Worm (Caenorhabditis elegans) whole organism, early embryonic: ENCODE measurements around the gene Y6E2A.1.
"Not testable (repeated sequence)": the region's sequence is repeated elsewhere in the genome, so short reads cannot be mapped to it uniquely, and the experiment has no call there.

ENCODE experiments used
- B0310.2 ChIP-seq: sonication (generic microtip); optimal IDR thresholded peaks from 2 replicates; lab custom pipeline; 2016; ENCODE audit warnings: mild to moderate bottlenecking, missing genetic modification characterization, missing compliant biosample characterization
- F13C5.2 ChIP-seq: sonication (generic microtip); optimal IDR thresholded peaks from 2 replicates; lab custom pipeline; 2017; ENCODE audit warnings: mild to moderate bottlenecking, missing genetic modification characterization, inconsistent platforms, missing compliant biosample characterization
- aly-1 ChIP-seq: sonication (generic microtip); optimal IDR thresholded peaks from 2 replicates; lab custom pipeline; 2016; ENCODE audit warnings: missing genetic modification characterization, missing compliant biosample characterization
- ama-1 ChIP-seq: fragments of 150-350 bp; optimal IDR thresholded peaks from 2 replicates; lab custom pipeline; 2014
- ceh-13 ChIP-seq: fragments of 200-800 bp; sonication (Bioruptor generic); optimal IDR thresholded peaks from 2 replicates; lab custom pipeline; 2018; ENCODE audit warnings: mild to moderate bottlenecking, missing genetic modification characterization, missing compliant biosample characterization
- ceh-36 ChIP-seq: sonication (generic microtip); optimal IDR thresholded peaks from 2 replicates; lab custom pipeline; 2016; ENCODE audit warnings: missing genetic modification characterization, inconsistent platforms, missing compliant biosample characterization
- ets-7 ChIP-seq: sonication (generic microtip); optimal IDR thresholded peaks from 2 replicates; lab custom pipeline; 2016; ENCODE audit warnings: missing genotype, missing genetic modification characterization, missing compliant biosample characterization
- flt-1 ChIP-seq: fragments of 200-800 bp; sonication (Bioruptor generic); IDR thresholded peaks from 2 replicates; pipeline ENCODE4 v1.3.6; 2022; ENCODE audit warnings: missing genetic modification characterization, missing compliant biosample characterization
- hmbx-1 ChIP-seq: sonication (generic microtip); optimal IDR thresholded peaks from 2 replicates; lab custom pipeline; 2016; ENCODE audit warnings: mild to moderate bottlenecking, missing genetic modification characterization, missing compliant biosample characterization
- hmg-4 ChIP-seq: fragments of 200-800 bp; sonication (Bioruptor generic); optimal IDR thresholded peaks from 2 replicates; lab custom pipeline; 2018; ENCODE audit warnings: mild to moderate bottlenecking, missing genetic modification characterization, missing compliant biosample characterization
- hnd-1 ChIP-seq: sonication (generic microtip); optimal IDR thresholded peaks from 2 replicates; lab custom pipeline; 2016; ENCODE audit warnings: missing genetic modification characterization, missing compliant biosample characterization
- pes-1 ChIP-seq: fragments of 200-800 bp; sonication (Bioruptor generic); IDR thresholded peaks from 2 replicates; pipeline ENCODE4 v1.3.6; 2022; ENCODE audit warnings: missing genetic modification reagents, missing genetic modification characterization, missing compliant biosample characterization
- scrt-1 ChIP-seq: fragments of 200-800 bp; sonication (Bioruptor generic); IDR thresholded peaks from 2 replicates; pipeline ENCODE4 v1.3.6; 2022; ENCODE audit warnings: missing genetic modification characterization, missing compliant biosample characterization
- tbx-11 ChIP-seq: fragments of 200-800 bp; sonication (Bioruptor generic); IDR thresholded peaks from 2 replicates; pipeline ENCODE4 v1.3.6; 2022; ENCODE audit warnings: missing genetic modification characterization, missing compliant biosample characterization
- tbx-37 ChIP-seq: fragments of 200-800 bp; sonication (Bioruptor generic); conservative IDR thresholded peaks from 2 replicates; pipeline ENCODE4 v1.3.6; 2022; ENCODE audit warnings: missing genetic modification reagents, missing genetic modification characterization, missing compliant biosample characterization
- tra-4 ChIP-seq: sonication (generic microtip); optimal IDR thresholded peaks from 2 replicates; lab custom pipeline; 2017; ENCODE audit warnings: missing genetic modification characterization, missing compliant biosample characterization

The Y6E2A.1 gene

DNA sequence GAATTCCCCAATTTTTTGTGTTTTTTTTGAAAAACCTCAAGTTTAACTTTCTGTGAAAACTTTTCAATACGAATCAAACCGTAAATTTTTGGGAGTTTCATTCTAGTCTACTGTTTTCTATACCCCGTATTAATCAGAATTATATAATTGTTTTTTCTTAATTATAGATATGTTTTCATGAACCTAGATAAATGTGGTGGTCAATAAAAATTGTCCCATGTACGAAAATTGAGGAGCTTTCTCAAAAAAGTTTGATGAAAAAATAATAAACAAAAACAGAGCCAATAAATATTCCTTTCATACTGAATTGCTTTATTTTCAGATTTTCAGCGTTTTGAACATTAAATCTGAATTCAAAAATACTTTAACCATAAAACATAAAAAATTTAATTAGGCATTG, at the start of gene Y6E2A.1:
TSS of gene Y6E2A.1 (minus strand) at position 101 of the 400 bp plus-strand sequence.
- no peak for TF ChIP-seq F13C5.2 (tag; lab: Kevin White, UChicago)
- TF ChIP-seq B0310.2 (tag; lab: Kevin White, UChicago), result no peak
- TF ChIP-seq hmg-4 (GFP tag; lab: Kevin White, UChicago), result no peak
- TF ChIP-seq tbx-11 (GFP tag; lab: Robert Waterston, UW), result no peak
- no peak for TF ChIP-seq hmbx-1 (tag; lab: Kevin White, UChicago)
- no peak for TF ChIP-seq flt-1 (GFP tag; lab: Robert Waterston, UW)
- TF ChIP-seq tbx-37, result no peak
- TF ChIP-seq ets-7 (tag; lab: Kevin White, UChicago), result no peak
- TF ChIP-seq hnd-1 (tag; lab: Kevin White, UChicago), result no peak
- no peak for TF ChIP-seq pes-1 (GFP tag; lab: Robert Waterston, UW)
- no peak for TF ChIP-seq aly-1 (tag; lab: Kevin White, UChicago)
- no peak for TF ChIP-seq ceh-13 (GFP tag; lab: Kevin White, UChicago)
- TF ChIP-seq scrt-1 (GFP tag; lab: Robert Waterston, UW), result no peak
- no peak for TF ChIP-seq ceh-36 (tag; lab: Kevin White, UChicago)
- TF ChIP-seq ama-1 (lab: Kevin White, UChicago), result no peak

DNA sequence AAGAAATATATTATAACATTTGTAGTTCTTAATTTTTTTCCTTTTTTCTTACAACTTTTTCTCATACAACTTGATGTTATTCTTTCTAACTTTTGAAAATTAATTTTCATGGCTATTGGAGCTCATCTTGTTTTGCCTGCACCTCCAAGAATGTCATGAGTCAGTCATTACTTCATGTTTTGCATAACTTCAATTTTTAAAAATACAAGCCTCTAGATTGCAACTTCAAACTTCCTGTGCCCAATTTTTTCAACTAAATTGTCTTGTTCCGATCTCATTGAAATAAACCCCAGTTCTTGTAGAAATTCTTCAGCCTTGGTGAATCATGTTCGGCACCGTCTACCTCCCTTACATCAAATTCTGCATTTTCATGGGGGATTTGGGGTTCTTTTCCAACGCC, 48.1 kb upstream of the Y6E2A.1 start, which contains the start of gene str-9:
TSS of gene str-9 (plus strand) at position 301 of the 400 bp plus-strand sequence.
- TF ChIP-seq ceh-13 (GFP tag; lab: Kevin White, UChicago) (no peak), hnd-1 (tag; lab: Kevin White, UChicago) (no peak), B0310.2 (tag; lab: Kevin White, UChicago) (no peak), tbx-37 (no peak), F13C5.2 (tag; lab: Kevin White, UChicago) (no peak), ets-7 (tag; lab: Kevin White, UChicago) (no peak), tbx-11 (GFP tag; lab: Robert Waterston, UW) (no peak)

DNA sequence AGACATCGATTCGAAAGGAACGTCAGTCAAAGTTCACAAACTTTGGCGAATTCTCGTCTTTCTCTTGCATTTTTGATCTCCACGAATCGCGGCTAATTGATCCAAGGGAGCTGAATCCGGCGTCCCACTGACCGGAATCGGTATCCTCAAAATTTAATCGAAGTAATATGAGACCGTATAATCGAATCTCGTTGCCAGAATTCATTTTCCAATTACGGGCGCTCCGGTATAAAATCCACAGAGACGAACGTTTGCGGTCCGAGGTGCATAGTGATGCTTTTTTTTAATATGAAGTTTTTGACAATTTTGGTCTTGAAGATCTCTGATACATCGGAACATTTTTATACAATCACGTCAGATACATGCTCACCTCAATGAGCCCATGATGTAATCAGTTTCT, 47.3 kb upstream of the Y6E2A.1 start:
- no peak for TF ChIP-seq B0310.2 (tag; lab: Kevin White, UChicago)
- TF ChIP-seq pes-1 (GFP tag; lab: Robert Waterston, UW), result no peak
- TF ChIP-seq hmg-4 (GFP tag; lab: Kevin White, UChicago), result no peak
- no peak for TF ChIP-seq scrt-1 (GFP tag; lab: Robert Waterston, UW)
- no peak for TF ChIP-seq ama-1 (lab: Kevin White, UChicago)
- no peak for TF ChIP-seq aly-1 (tag; lab: Kevin White, UChicago)
- no peak for TF ChIP-seq flt-1 (GFP tag; lab: Robert Waterston, UW)

DNA sequence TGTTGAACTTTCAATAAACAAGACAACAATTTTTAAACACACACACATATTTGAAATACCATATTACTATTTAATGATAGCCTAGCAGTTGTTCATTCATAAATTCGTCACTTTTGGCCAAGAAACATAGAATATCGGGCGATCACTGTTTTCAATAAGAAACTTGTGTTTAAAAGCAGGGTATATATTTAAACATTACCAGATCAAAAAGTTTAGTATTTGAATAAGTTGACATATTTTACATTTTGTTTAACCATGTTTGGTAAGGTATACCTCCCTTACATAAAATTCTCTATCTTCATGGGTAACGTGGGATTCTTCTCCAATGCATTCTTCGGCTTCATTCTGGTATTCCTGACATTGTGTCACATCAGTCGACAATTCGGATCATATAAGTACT, 44.4 kb upstream of the Y6E2A.1 start, which contains the start of gene str-8:
TSS of gene str-8 (plus strand) at position 301 of the 400 bp plus-strand sequence.
- TF ChIP-seq F13C5.2, hmbx-1, aly-1 (tag; lab: Kevin White, UChicago): not testable (repeated sequence)

DNA sequence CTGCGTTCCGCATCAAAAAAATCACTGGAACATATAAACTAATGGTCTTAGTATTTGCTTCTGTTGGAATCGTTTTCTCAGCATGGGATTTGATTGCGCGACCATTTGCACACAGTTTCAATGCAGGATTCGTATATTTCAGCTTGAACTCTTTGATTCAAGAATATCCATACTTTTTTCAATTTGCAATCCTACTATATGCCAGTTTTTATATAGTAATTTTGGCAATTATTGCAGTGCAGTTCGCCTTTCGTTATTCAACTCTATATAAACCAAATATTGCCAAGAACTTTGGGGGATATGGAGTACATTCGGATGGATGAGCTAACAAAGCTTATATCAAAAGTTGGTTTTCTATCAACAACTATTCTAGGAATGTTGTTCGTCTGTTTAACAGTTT, 42.6 kb upstream of the Y6E2A.1 start, which contains the start of gene str-5:
TSS of gene str-5 (plus strand) at position 301 of the 400 bp plus-strand sequence.
- TF ChIP-seq B0310.2 (tag; lab: Kevin White, UChicago); hmg-4 (GFP tag; lab: Kevin White, UChicago); ets-7 (tag; lab: Kevin White, UChicago): not testable (repeated sequence)

DNA sequence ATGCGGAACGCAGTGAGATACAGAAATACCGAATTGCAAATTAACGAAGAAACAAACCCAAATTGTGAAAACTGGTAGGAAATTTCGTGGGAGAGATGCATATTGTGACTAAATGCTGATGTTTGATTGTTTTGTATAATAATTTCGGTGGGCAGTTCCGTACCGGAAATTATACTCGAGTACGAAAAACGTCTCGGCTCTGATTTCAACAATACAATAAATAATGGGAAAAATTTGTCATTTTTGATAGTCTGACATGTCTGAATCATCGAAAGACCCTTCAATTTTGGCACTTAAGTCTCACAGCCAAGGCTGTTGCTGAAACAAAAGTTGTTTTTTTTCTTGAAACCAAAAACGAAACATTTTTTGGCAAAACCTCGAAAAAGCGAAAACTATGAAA, 41.7 kb upstream of the Y6E2A.1 start, which contains the start of gene str-43:
TSS of gene str-43 (minus strand) at position 101 of the 400 bp plus-strand sequence.
- TF ChIP-seq ceh-36 (tag; lab: Kevin White, UChicago), result no peak
- no peak for TF ChIP-seq aly-1 (tag; lab: Kevin White, UChicago)
- no peak for TF ChIP-seq F13C5.2 (tag; lab: Kevin White, UChicago)
- TF ChIP-seq tbx-11 (GFP tag; lab: Robert Waterston, UW), result no peak
- TF ChIP-seq tbx-37, result no peak
- no peak for TF ChIP-seq B0310.2 (tag; lab: Kevin White, UChicago)
- TF ChIP-seq hmg-4 (GFP tag; lab: Kevin White, UChicago), result no peak
- TF ChIP-seq scrt-1 (GFP tag; lab: Robert Waterston, UW), result no peak
- no peak for TF ChIP-seq hmbx-1 (tag; lab: Kevin White, UChicago)
- TF ChIP-seq tra-4 (tag; lab: Kevin White, UChicago), result no peak

DNA sequence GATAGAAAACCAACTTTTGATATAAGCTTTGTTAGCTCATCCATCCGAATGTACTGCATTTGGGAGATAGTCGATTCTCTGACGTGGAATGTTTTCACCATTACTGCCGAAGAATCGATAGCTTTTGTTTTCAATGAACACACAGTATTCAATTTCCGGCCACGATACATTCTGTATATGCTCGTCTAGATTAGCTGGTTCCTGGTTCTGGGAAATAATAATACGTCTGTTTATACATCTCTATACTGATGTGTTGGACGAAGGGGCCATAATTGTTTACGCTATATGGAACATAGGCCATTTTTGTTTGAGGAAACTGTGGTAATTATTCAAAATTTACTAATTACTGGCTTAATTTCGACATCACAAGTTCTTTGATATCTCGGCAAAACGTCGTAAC, 39.8 kb upstream of the Y6E2A.1 start, which contains the start of gene str-6:
TSS of gene str-6 (minus strand) at position 101 of the 400 bp plus-strand sequence.
- TF ChIP-seq aly-1 (tag; lab: Kevin White, UChicago) (no peak), ceh-36 (tag; lab: Kevin White, UChicago) (no peak), tra-4 (tag; lab: Kevin White, UChicago) (no peak)

DNA sequence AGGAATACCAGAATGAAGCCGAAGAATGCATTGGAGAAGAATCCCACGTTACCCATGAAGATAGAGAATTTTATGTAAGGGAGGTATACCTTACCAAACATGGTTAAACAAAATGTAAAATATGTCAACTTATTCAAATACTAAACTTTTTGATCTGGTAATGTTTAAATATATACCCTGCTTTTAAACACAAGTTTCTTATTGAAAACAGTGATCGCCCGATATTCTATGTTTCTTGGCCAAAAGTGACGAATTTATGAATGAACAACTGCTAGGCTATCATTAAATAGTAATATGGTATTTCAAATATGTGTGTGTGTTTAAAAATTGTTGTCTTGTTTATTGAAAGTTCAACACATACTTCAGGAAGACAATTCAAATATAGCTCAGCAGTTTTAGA, 38.0 kb upstream of the Y6E2A.1 start, which contains the start of gene T23D5.8:
TSS of gene T23D5.8 (minus strand) at position 101 of the 400 bp plus-strand sequence.
- TF ChIP-seq tbx-11 (GFP tag; lab: Robert Waterston, UW); ceh-36 (tag; lab: Kevin White, UChicago); hnd-1 (tag; lab: Kevin White, UChicago): not testable (repeated sequence)
